Worm (Caenorhabditis elegans) whole organism, L3 larva: Measurements from ENCODE around the gene fbxa-182.
A peak's percentile ranks its signal among the peaks of the same experiment; 100 is the strongest.

Experiments
- R02D3.7 ChIP-seq: fragments of 150-350 bp; optimal IDR thresholded peaks from 2 replicates; lab custom pipeline; 2014; ENCODE audit warnings: missing biosample characterization, missing genetic modification characterization
- aly-2 ChIP-seq: fragments of 150-350 bp; optimal IDR thresholded peaks from 2 replicates; lab custom pipeline; 2014; ENCODE audit warnings: missing biosample characterization, missing genetic modification characterization
- ama-1 ChIP-seq: fragments of 150-350 bp; optimal IDR thresholded peaks from 2 replicates; lab custom pipeline; 2018
- ceh-16 ChIP-seq: sonication (generic microtip); optimal IDR thresholded peaks from 2 replicates; lab custom pipeline; 2017; ENCODE audit warnings: missing biosample characterization, missing genetic modification characterization
- ceh-28 ChIP-seq: fragments of 150-350 bp; optimal IDR thresholded peaks from 2 replicates; lab custom pipeline; 2014; ENCODE audit warnings: missing biosample characterization, missing genetic modification reagents, missing genetic modification characterization
- ceh-82 ChIP-seq: fragments of 150-350 bp; optimal IDR thresholded peaks from 2 replicates; lab custom pipeline; 2014; ENCODE audit warnings: missing biosample characterization, missing genetic modification characterization
- ceh-9 ChIP-seq: sonication (generic microtip); optimal IDR thresholded peaks from 2 replicates; lab custom pipeline; 2018; ENCODE audit warnings: missing biosample characterization, missing genetic modification characterization
- daf-12 ChIP-seq: fragments of 150-350 bp; optimal IDR thresholded peaks from 2 replicates; lab custom pipeline; 2014; ENCODE audit warnings: missing biosample characterization, missing genetic modification reagents, missing genetic modification characterization
- egl-27 ChIP-seq: sonication (generic microtip); optimal IDR thresholded peaks from 4 replicates; lab custom pipeline; 2017; ENCODE audit warnings: missing biosample characterization, missing genetic modification reagents, missing genetic modification characterization
- elt-2 ChIP-seq: sonication (generic microtip); optimal IDR thresholded peaks from 2 replicates; lab custom pipeline; 2016; ENCODE audit warnings: missing genetic modification reagents, mild to moderate bottlenecking, missing genetic modification characterization, missing compliant biosample characterization
- elt-3 ChIP-seq, 3 experiments: fragments of 150-350 bp in 1 of 3; sonication (generic microtip) in 2 of 3; optimal IDR thresholded peaks; 2 replicates in 2 of 3; 4 replicates in 1 of 3; lab custom pipeline; 2014 to 2017; ENCODE audit warnings: missing biosample characterization in 3 of 3, missing genetic modification characterization in 3 of 3
- jun-1 ChIP-seq: fragments of 150-350 bp; optimal IDR thresholded peaks from 2 replicates; lab custom pipeline; 2014; ENCODE audit warnings: missing biosample characterization, missing genetic modification reagents, missing genetic modification characterization
- lin-15B ChIP-seq: fragments of 150-350 bp; optimal IDR thresholded peaks from 2 replicates; lab custom pipeline; 2014; ENCODE audit warnings: missing biosample characterization, missing genetic modification characterization
- lin-39 ChIP-seq: fragments of 150-350 bp; optimal IDR thresholded peaks from 2 replicates; lab custom pipeline; 2018; ENCODE audit warnings: missing biosample characterization, missing genetic modification reagents, missing genetic modification characterization
- lsy-12 ChIP-seq: sonication (generic microtip); optimal IDR thresholded peaks from 2 replicates; lab custom pipeline; 2016; ENCODE audit warnings: mild to moderate bottlenecking, missing genetic modification characterization, missing compliant biosample characterization
- nhr-11 ChIP-seq: fragments of 150-350 bp; optimal IDR thresholded peaks from 2 replicates; lab custom pipeline; 2014; ENCODE audit warnings: missing biosample characterization, missing genetic modification characterization
- nhr-12 ChIP-seq: fragments of 150-350 bp; optimal IDR thresholded peaks from 2 replicates; lab custom pipeline; 2014; ENCODE audit warnings: missing biosample characterization, missing genetic modification characterization
- nhr-23 ChIP-seq: fragments of 150-350 bp; optimal IDR thresholded peaks from 2 replicates; lab custom pipeline; 2014; ENCODE audit warnings: missing biosample characterization, missing genetic modification reagents, missing genetic modification characterization
- nhr-237 ChIP-seq: fragments of 150-350 bp; optimal IDR thresholded peaks from 2 replicates; lab custom pipeline; 2014; ENCODE audit warnings: missing biosample characterization, missing genetic modification characterization
- nhr-28 ChIP-seq: fragments of 150-350 bp; optimal IDR thresholded peaks from 2 replicates; lab custom pipeline; 2014; ENCODE audit warnings: missing biosample characterization, missing genetic modification characterization
- nhr-67 ChIP-seq: fragments of 150-350 bp; optimal IDR thresholded peaks from 2 replicates; lab custom pipeline; 2014; ENCODE audit warnings: missing biosample characterization, missing genetic modification characterization
- nhr-76 ChIP-seq: fragments of 150-350 bp; sonication (generic microtip); optimal IDR thresholded peaks from 5 replicates; lab custom pipeline; 2014; ENCODE audit warnings: missing biosample characterization, missing genetic modification characterization
- nhr-77 ChIP-seq: fragments of 150-350 bp; optimal IDR thresholded peaks from 2 replicates; lab custom pipeline; 2014; ENCODE audit warnings: missing biosample characterization, missing genetic modification characterization
- pha-4 ChIP-seq: fragments of 150-350 bp; optimal IDR thresholded peaks from 2 replicates; lab custom pipeline; 2014; ENCODE audit warnings: missing biosample characterization, missing genetic modification reagents, missing genetic modification characterization
- pqm-1 ChIP-seq: fragments of 150-350 bp; optimal IDR thresholded peaks from 2 replicates; lab custom pipeline; 2017; ENCODE audit warnings: missing biosample characterization, missing genetic modification characterization, inconsistent platforms
- sea-2 ChIP-seq: fragments of 150-350 bp; sonication (generic microtip); optimal IDR thresholded peaks from 4 replicates; lab custom pipeline; 2014; ENCODE audit warnings: missing biosample characterization, missing genetic modification reagents, missing genetic modification characterization
- skn-1 ChIP-seq: fragments of 150-350 bp; optimal IDR thresholded peaks from 2 replicates; lab custom pipeline; 2014; ENCODE audit warnings: missing biosample characterization, missing genetic modification characterization
- snpc-4 ChIP-seq: fragments of 150-350 bp; optimal IDR thresholded peaks from 2 replicates; lab custom pipeline; 2014; ENCODE audit warnings: missing biosample characterization, missing genetic modification characterization
- unc-39 ChIP-seq: sonication (generic microtip); optimal IDR thresholded peaks from 4 replicates; lab custom pipeline; 2017; ENCODE audit warnings: missing biosample characterization, missing genetic modification characterization
- unc-62 ChIP-seq: fragments of 150-350 bp; sonication (generic microtip); optimal IDR thresholded peaks from 4 replicates; lab custom pipeline; 2014; ENCODE audit warnings: missing biosample characterization, missing genetic modification reagents, missing genetic modification characterization
- ztf-11 ChIP-seq: fragments of 150-350 bp; optimal IDR thresholded peaks from 2 replicates; lab custom pipeline; 2014; ENCODE audit warnings: missing biosample characterization, missing genetic modification characterization
- ztf-4 ChIP-seq: fragments of 150-350 bp; optimal IDR thresholded peaks from 2 replicates; lab custom pipeline; 2014; ENCODE audit warnings: missing biosample characterization, missing genetic modification characterization

Gene fbxa-182

ce11 chrII:2412649-2413048 lies at the start of gene fbxa-182:
Gene fbxa-182 (minus strand): TSS chrII:2412749.
- TF ChIP-seq nhr-12 (tag; lab: Kevin White, UChicago) = no peak
- peak; percentile 54 for TF ChIP-seq elt-2 (tag; lab: Kevin White, UChicago)
- TF ChIP-seq pha-4 (tag; lab: Kevin White, UChicago) = peak; percentile 8
- TF ChIP-seq ama-1 (lab: Kevin White, UChicago) = no peak
- TF ChIP-seq pqm-1 (tag; lab: Kevin White, UChicago) = peak; percentile 37

- TF ChIP-seq aly-2 (tag; lab: Kevin White, UChicago) (no peak), ztf-4 (tag; lab: Kevin White, UChicago) (no peak), daf-12 (tag; lab: Kevin White, UChicago) (no peak), nhr-77 (tag; lab: Kevin White, UChicago) (no peak), ceh-16 (tag; lab: Kevin White, UChicago) (no peak), nhr-76 (tag; lab: Kevin White, UChicago) (no peak), lin-39 (tag; lab: Kevin White, UChicago) (no peak), unc-62 (GFP tag; lab: Kevin White, UChicago) (no peak), lin-15B (tag; lab: Kevin White, UChicago) (no peak), nhr-67 (tag; lab: Kevin White, UChicago) (no peak), ceh-28 (tag; lab: Kevin White, UChicago) (no peak), R02D3.7 (tag; lab: Kevin White, UChicago) (no peak), ceh-9 (tag; lab: Kevin White, UChicago) (no peak), pqm-1 (tag; lab: Kevin White, UChicago) (no peak), egl-27 (tag; lab: Kevin White, UChicago) (no peak), skn-1 (tag; lab: Kevin White, UChicago) (no peak), nhr-23 (no peak)
These were observed 46.3 kb upstream of the fbxa-182 start, which contains the start of gene pqn-42 for ce11 chrII:2458881-2459280. Gene pqn-42 (minus strand): TSS chrII:2458981.

ce11 chrII:2456973-2457372 lies 44.4 kb upstream of the fbxa-182 start:
- TF ChIP-seq nhr-77 (tag; lab: Kevin White, UChicago) (no peak), elt-3 (tag; optimal IDR thresholded peaks at IDR 0.05; lab: Kevin White, UChicago) (no peak), ama-1 (lab: Kevin White, UChicago) (no peak), ceh-82 (tag; lab: Kevin White, UChicago) (no peak), unc-39 (tag; lab: Kevin White, UChicago) (no peak), nhr-11 (tag; lab: Kevin White, UChicago) (no peak), sea-2 (GFP tag; lab: Kevin White, UChicago) (no peak)

ce11 chrII:2455931-2456576 lies 43.5 kb upstream of the fbxa-182 start:
- TF ChIP-seq nhr-77 (tag; lab: Kevin White, UChicago) (no peak), nhr-237 (no peak), pqm-1 (tag; lab: Kevin White, UChicago) (no peak), lin-39 (tag; lab: Kevin White, UChicago) (no peak), snpc-4 (no peak), ceh-82 (tag; lab: Kevin White, UChicago) (no peak)

- TF ChIP-seq nhr-12 (tag; lab: Kevin White, UChicago) = no peak
- peak; percentile 96 for TF ChIP-seq pha-4 (tag; lab: Kevin White, UChicago)
- TF ChIP-seq nhr-67 (tag; lab: Kevin White, UChicago) = no peak
- peak; percentile 65 for TF ChIP-seq pqm-1 (tag; lab: Kevin White, UChicago)
- TF ChIP-seq jun-1 (tag; lab: Kevin White, UChicago) = peak; percentile 41
- peak; percentile 53 for TF ChIP-seq ceh-28 (tag; lab: Kevin White, UChicago)
- no peak for TF ChIP-seq egl-27 (tag; lab: Kevin White, UChicago)
- TF ChIP-seq nhr-28 (tag; lab: Kevin White, UChicago) = no peak
- TF ChIP-seq snpc-4 = peak; percentile 51
- TF ChIP-seq ceh-9 (tag; lab: Kevin White, UChicago) = no peak
- no peak for TF ChIP-seq lsy-12 (tag; lab: Kevin White, UChicago)
- TF ChIP-seq ceh-16 (tag; lab: Kevin White, UChicago) = no peak
- no peak for TF ChIP-seq nhr-11 (tag; lab: Kevin White, UChicago)
- TF ChIP-seq unc-39 (tag; lab: Kevin White, UChicago) = no peak
- TF ChIP-seq lin-39 (tag; lab: Kevin White, UChicago) = no peak
- TF ChIP-seq nhr-76 (tag; lab: Kevin White, UChicago) = no peak
- no peak for TF ChIP-seq ztf-11
- peak; percentile 57 for TF ChIP-seq elt-2 (tag; lab: Kevin White, UChicago)
- no peak for TF ChIP-seq nhr-237
These were observed 42.3 kb upstream of the fbxa-182 start for ce11 chrII:2454822-2455221.
